Fruit fly (Drosophila melanogaster) whole organism, wandering third instar larva: ENCODE measurements around the gene CG17344.

ENCODE experiments used
- CG9705 ChIP-seq: fragments of 200-800 bp; sonication (Bioruptor generic); optimal IDR thresholded peaks from 2 replicates; lab custom pipeline; 2018; ENCODE audit warnings: missing biosample characterization, mild to moderate bottlenecking, missing genetic modification characterization
- OdsH ChIP-seq: fragments of 200-800 bp; sonication (Bioruptor generic); optimal IDR thresholded peaks from 2 replicates; lab custom pipeline; 2016; ENCODE audit warnings: missing biosample characterization, mild to moderate bottlenecking, missing genetic modification characterization
- Vsx2 ChIP-seq: fragments of 200-300, 225-300 bp; sonication (Bioruptor generic); optimal IDR thresholded peaks from 2 replicates; lab custom pipeline; 2018; ENCODE audit warnings: missing biosample characterization, missing genetic modification characterization; ENCODE audit not compliant: partially characterized antibody
- fru ChIP-seq: fragments of 200-800 bp; sonication (Bioruptor generic); optimal IDR thresholded peaks from 3 replicates; lab custom pipeline; 2016; ENCODE audit warnings: missing biosample characterization, mild to moderate bottlenecking, missing genetic modification characterization
- usp ChIP-seq: fragments of >200 bp; optimal IDR thresholded peaks from 2 replicates; lab custom pipeline; 2017; ENCODE audit warnings: missing biosample characterization, missing genetic modification characterization

DNA sequence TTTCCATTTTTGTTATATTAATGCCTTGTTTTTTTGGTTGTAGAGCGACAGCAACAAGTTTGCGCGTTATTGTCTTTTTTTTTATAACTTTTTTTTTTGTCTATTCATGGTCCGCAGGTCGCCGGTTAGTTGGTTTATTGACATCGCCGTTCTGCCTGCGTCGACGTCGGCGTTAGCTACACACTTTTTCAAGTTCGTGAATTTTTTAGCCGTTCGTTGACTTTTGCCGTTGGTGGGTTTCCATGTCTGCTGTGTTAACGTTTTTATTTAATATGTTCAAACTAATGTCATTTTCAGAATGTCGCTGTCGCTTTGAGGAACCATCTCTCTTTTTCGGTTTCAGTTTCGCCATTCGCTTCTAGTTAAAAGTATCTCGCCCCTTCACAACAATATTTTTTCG is 44.8 kb downstream of the CG17344 start:
- TF ChIP-seq usp (GFP tag; lab: Kevin White, UChicago) (no peak), fru (GFP tag; lab: Kevin White, UChicago) (no peak), OdsH (no peak), CG9705 (no peak), Vsx2 (GFP tag; lab: Kevin White, UChicago) (no peak)
